Worm (Caenorhabditis elegans) whole organism, L3 larva: Measurements from ENCODE around the gene R07E5.7.

Source experiments
- ZK546.5 ChIP-seq: sonication (generic microtip); optimal IDR thresholded peaks from 2 replicates; lab custom pipeline; 2017; ENCODE audit warnings: missing biosample characterization, missing genetic modification characterization
- aly-2 ChIP-seq: fragments of 150-350 bp; optimal IDR thresholded peaks from 2 replicates; lab custom pipeline; 2014; ENCODE audit warnings: missing biosample characterization, missing genetic modification characterization
- ama-1 ChIP-seq: fragments of 150-350 bp; optimal IDR thresholded peaks from 2 replicates; lab custom pipeline; 2018
- daf-12 ChIP-seq: fragments of 150-350 bp; optimal IDR thresholded peaks from 2 replicates; lab custom pipeline; 2014; ENCODE audit warnings: missing biosample characterization, missing genetic modification reagents, missing genetic modification characterization
- elt-2 ChIP-seq: sonication (generic microtip); optimal IDR thresholded peaks from 2 replicates; lab custom pipeline; 2016; ENCODE audit warnings: missing genetic modification reagents, mild to moderate bottlenecking, missing genetic modification characterization, missing compliant biosample characterization
- elt-3 ChIP-seq, 3 experiments: fragments of 150-350 bp in 1 of 3; sonication (generic microtip) in 2 of 3; optimal IDR thresholded peaks; 2 replicates in 2 of 3; 4 replicates in 1 of 3; lab custom pipeline; 2014 to 2017; ENCODE audit warnings: missing biosample characterization in 3 of 3, missing genetic modification characterization in 3 of 3
- hmg-11 ChIP-seq: sonication (generic microtip); optimal IDR thresholded peaks from 2 replicates; lab custom pipeline; 2016; ENCODE audit warnings: missing genetic modification characterization, missing compliant biosample characterization
- mdl-1 ChIP-seq: fragments of 150-350 bp; optimal IDR thresholded peaks from 2 replicates; lab custom pipeline; 2014; ENCODE audit warnings: missing biosample characterization, missing genetic modification characterization
- nhr-11 ChIP-seq: fragments of 150-350 bp; optimal IDR thresholded peaks from 2 replicates; lab custom pipeline; 2014; ENCODE audit warnings: missing biosample characterization, missing genetic modification characterization
- nhr-237 ChIP-seq: fragments of 150-350 bp; optimal IDR thresholded peaks from 2 replicates; lab custom pipeline; 2014; ENCODE audit warnings: missing biosample characterization, missing genetic modification characterization
- nhr-28 ChIP-seq: fragments of 150-350 bp; optimal IDR thresholded peaks from 2 replicates; lab custom pipeline; 2014; ENCODE audit warnings: missing biosample characterization, missing genetic modification characterization
- pha-4 ChIP-seq: fragments of 150-350 bp; optimal IDR thresholded peaks from 2 replicates; lab custom pipeline; 2014; ENCODE audit warnings: missing biosample characterization, missing genetic modification reagents, missing genetic modification characterization
- pqm-1 ChIP-seq: fragments of 150-350 bp; optimal IDR thresholded peaks from 2 replicates; lab custom pipeline; 2017; ENCODE audit warnings: missing biosample characterization, missing genetic modification characterization, inconsistent platforms
- unc-62 ChIP-seq: fragments of 150-350 bp; sonication (generic microtip); optimal IDR thresholded peaks from 4 replicates; lab custom pipeline; 2014; ENCODE audit warnings: missing biosample characterization, missing genetic modification reagents, missing genetic modification characterization

DNA sequence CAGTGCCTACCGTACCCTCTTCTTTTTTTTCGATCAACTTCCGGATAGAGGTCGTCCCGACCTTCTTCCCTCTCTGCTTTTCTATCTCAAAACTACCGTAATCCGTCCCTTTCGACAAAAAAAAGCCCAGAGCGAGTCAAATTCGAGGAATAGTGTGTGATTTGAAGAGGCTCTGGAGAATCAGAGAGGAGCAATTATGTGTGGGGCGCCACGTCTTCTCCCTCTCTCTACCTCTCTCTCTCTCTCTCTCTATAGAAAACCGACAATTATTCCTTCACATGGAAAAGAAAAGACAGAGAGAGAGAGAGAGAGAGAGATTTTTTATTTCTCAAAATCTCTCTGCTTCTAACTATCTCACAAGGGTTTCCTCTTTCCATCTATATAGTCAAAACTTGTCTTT lies 37.6 kb upstream of the R07E5.7 start:
- TF ChIP-seq pqm-1 (tag; lab: Kevin White, UChicago) (no peak), nhr-11 (no peak), daf-12 (no peak), nhr-237 (tag; lab: Kevin White, UChicago) (no peak), pha-4 (tag; lab: Kevin White, UChicago) (no peak), ZK546.5 (tag; lab: Kevin White, UChicago) (no peak), aly-2 (tag; lab: Kevin White, UChicago) (no peak), elt-2 (no peak), ama-1 (lab: Kevin White, UChicago) (no peak), elt-3 (tag; optimal IDR thresholded peaks at IDR 0.05; lab: Kevin White, UChicago) (no peak), unc-62 (GFP tag; lab: Kevin White, UChicago) (no peak), hmg-11 (tag; lab: Kevin White, UChicago) (no peak), mdl-1 (tag; lab: Kevin White, UChicago) (no peak), nhr-28 (tag; lab: Kevin White, UChicago) (no peak)
